Fruit fly (Drosophila melanogaster) whole organism, adult: ENCODE results near the gene srp.

Experiments
- CG7045 ChIP-seq: fragments of 200-800 bp; sonication (Bioruptor generic); optimal IDR thresholded peaks from 2 replicates; lab custom pipeline; 2017; ENCODE audit warnings: missing biosample characterization, mild to moderate bottlenecking, missing genetic modification characterization
- CG7101 ChIP-seq: fragments of 200-800 bp; sonication (Bioruptor generic); optimal IDR thresholded peaks from 2 replicates; lab custom pipeline; 2018; ENCODE audit warnings: missing biosample characterization, mild to moderate bottlenecking, missing genetic modification characterization, moderate library complexity
- Clk ChIP-seq: fragments of 200-800 bp; sonication (Bioruptor generic); optimal IDR thresholded peaks from 2 replicates; lab custom pipeline; 2017; ENCODE audit warnings: missing biosample characterization, missing genetic modification characterization
- cnc ChIP-seq, 2 experiments: fragments of >200 bp; optimal IDR thresholded peaks; 2 replicates each; lab custom pipeline; 2017
- pad ChIP-seq: fragments of 200-800 bp; sonication (Bioruptor generic); optimal IDR thresholded peaks from 3 replicates; lab custom pipeline; 2017; ENCODE audit warnings: missing biosample characterization, missing genetic modification characterization, mild to moderate bottlenecking, moderate library complexity, missing genetic modification reagents
- toe ChIP-seq: fragments of 200-800 bp; sonication (Bioruptor generic); optimal IDR thresholded peaks from 2 replicates; lab custom pipeline; 2016; ENCODE audit warnings: missing biosample characterization, missing genetic modification characterization

DNA sequence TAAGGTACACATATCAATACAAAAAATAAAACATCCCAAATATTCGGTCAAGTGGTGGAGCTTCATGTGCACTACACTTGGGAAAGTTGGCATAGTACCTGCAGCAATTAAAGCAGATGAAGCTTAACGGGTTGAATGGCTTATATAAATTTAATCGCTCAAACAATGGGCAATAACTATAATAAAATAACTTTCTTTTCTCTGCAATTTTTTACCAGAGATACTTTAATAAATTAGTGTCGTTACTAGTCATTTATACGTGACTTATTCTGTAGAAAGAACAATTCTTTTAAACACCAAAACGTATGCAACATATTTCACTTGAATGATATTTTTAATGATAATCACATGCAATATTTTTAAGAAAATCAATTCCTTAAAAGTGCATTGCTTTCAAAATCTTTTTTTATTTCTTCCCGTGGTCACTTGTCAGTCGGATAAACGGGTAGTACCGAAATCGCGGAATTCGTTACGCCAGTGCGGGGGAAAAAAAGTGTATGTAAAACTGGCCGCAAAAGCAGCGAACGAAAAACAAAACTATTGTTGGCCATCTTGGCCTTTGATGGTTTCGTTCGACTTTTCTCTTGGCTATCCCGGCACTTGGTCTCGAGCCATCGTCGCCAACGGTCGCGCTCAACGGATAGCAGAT, 57.1 kb downstream of the srp start, which contains the start of gene Jhbp4:
- no peak for TF ChIP-seq toe (GFP tag; lab: Kevin White, UChicago)
- no peak for TF ChIP-seq CG7101 (tag; lab: Kevin White, UChicago)
- no peak for TF ChIP-seq Clk
- TF ChIP-seq cnc (optimal IDR thresholded peaks at IDR 0.05; lab: Kevin White, UChicago), result no peak
- TF ChIP-seq pad, result no peak
- no peak for TF ChIP-seq CG7045 (GFP tag; lab: Kevin White, UChicago)
